Worm (Caenorhabditis elegans) whole organism, L1 larva: ENCODE data around the gene C01G10.10.

Source experiments
- hpl-2 ChIP-seq: fragments of 150-350 bp; optimal IDR thresholded peaks from 2 replicates; lab custom pipeline; 2014; ENCODE audit warnings: missing biosample characterization, missing genetic modification reagents, missing genetic modification characterization
- lin-39 ChIP-seq: fragments of 150-350 bp; optimal IDR thresholded peaks from 2 replicates; lab custom pipeline; 2014; ENCODE audit warnings: missing biosample characterization, missing genetic modification reagents, missing genetic modification characterization
- tbx-2 ChIP-seq: sonication (generic microtip); optimal IDR thresholded peaks from 2 replicates; lab custom pipeline; 2016; ENCODE audit warnings: missing genetic modification characterization, missing compliant biosample characterization
- zag-1 ChIP-seq: fragments of 150-350 bp; optimal IDR thresholded peaks from 2 replicates; lab custom pipeline; 2014; ENCODE audit warnings: missing biosample characterization, missing genetic modification characterization

DNA sequence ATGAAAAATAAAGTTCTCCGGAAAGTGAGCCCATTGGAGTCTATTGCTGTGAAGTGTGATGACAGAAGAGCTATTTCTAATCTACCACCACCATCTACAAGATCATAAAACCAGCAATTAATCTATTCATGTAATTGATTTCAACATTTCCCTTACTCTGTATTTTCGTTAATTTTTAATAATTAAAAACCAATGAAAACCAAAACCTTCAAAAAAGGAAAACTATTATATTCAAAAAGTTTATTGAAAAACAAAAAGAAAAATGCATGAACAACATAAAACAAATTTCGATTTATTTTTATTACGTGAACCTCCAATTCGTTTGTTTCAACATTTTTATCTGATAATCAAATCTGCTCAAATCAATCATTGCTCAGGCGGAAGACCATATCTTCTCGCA lies 17.2 kb upstream of the C01G10.10 start, which contains the start of gene C01G10.1:
- TF ChIP-seq zag-1 (tag; lab: Kevin White, UChicago) (no peak), lin-39 (tag; lab: Kevin White, UChicago) (no peak), tbx-2 (no peak), hpl-2 (GFP tag; lab: Kevin White, UChicago) (no peak)
